Fruit fly (Drosophila melanogaster) whole organism, embryonic: ENCODE data around the gene CG7878.

Experiments used
- Antp ChIP-seq: fragments of 200-800 bp; sonication (Bioruptor generic); optimal IDR thresholded peaks from 3 replicates; lab custom pipeline; 2016; ENCODE audit warnings: missing biosample characterization, missing genetic modification characterization
- Awh ChIP-seq: fragments of 200-800 bp; sonication (Bioruptor generic); IDR thresholded peaks from 2 replicates; pipeline ENCODE4, ENCODE4 v1.3.6; 2022; ENCODE audit warnings: missing biosample characterization, missing genetic modification characterization
- CG10462 ChIP-seq: fragments of 200-800 bp; sonication (Bioruptor generic); optimal IDR thresholded peaks from 2 replicates; lab custom pipeline; 2016; ENCODE audit warnings: missing biosample characterization, missing genetic modification characterization
- CG10543 ChIP-seq: fragments of 200-800 bp; sonication (Bioruptor generic); optimal IDR thresholded peaks from 3 replicates; lab custom pipeline; 2017; ENCODE audit warnings: missing biosample characterization, mild to moderate bottlenecking, missing genetic modification characterization, moderate library complexity
- CG10979 ChIP-seq: fragments of 200-800 bp; sonication (Bioruptor generic); optimal IDR thresholded peaks from 2 replicates; lab custom pipeline; 2018; ENCODE audit warnings: missing biosample characterization, mild to moderate bottlenecking, missing genetic modification characterization, moderate library complexity
- CG11093 ChIP-seq: fragments of 200-800 bp; sonication (Bioruptor generic); IDR thresholded peaks from 3 replicates; pipeline ENCODE4 v1.3.6; 2022; ENCODE audit warnings: missing biosample characterization, missing genetic modification characterization
- CG11723 ChIP-seq: fragments of 200-800 bp; sonication (Bioruptor generic); optimal IDR thresholded peaks from 2 replicates; lab custom pipeline; 2017; ENCODE audit warnings: missing biosample characterization, mild to moderate bottlenecking, missing genetic modification characterization
- CG12104 ChIP-seq: fragments of 200-800 bp; sonication (Bioruptor generic); optimal IDR thresholded peaks from 3 replicates; lab custom pipeline; 2016; ENCODE audit warnings: missing biosample characterization, missing genetic modification characterization
- CG12744 ChIP-seq: fragments of 200-800 bp; sonication (Bioruptor generic); optimal IDR thresholded peaks from 2 replicates; lab custom pipeline; 2016; ENCODE audit warnings: missing biosample characterization, missing genetic modification characterization
- CG14710 ChIP-seq: fragments of 200-800 bp; sonication (Bioruptor generic); optimal IDR thresholded peaks from 3 replicates; lab custom pipeline; 2019; ENCODE audit warnings: missing biosample characterization, mild to moderate bottlenecking, missing genetic modification characterization, moderate library complexity
- CG1602 ChIP-seq: fragments of 200-800 bp; sonication (Bioruptor generic); optimal IDR thresholded peaks from 3 replicates; lab custom pipeline; 2016; ENCODE audit warnings: missing biosample characterization, missing genetic modification characterization
- CG16863 ChIP-seq: fragments of 200-800 bp; sonication (Bioruptor generic); optimal IDR thresholded peaks from 3 replicates; lab custom pipeline; 2016; ENCODE audit warnings: missing biosample characterization, missing genetic modification characterization
- CG30431 ChIP-seq: fragments of 200-800 bp; sonication (Bioruptor generic); optimal IDR thresholded peaks from 2 replicates; lab custom pipeline; 2017; ENCODE audit warnings: missing biosample characterization, missing genetic modification characterization
- CG3407 ChIP-seq: fragments of 200-800 bp; sonication (Bioruptor generic); optimal IDR thresholded peaks from 2 replicates; lab custom pipeline; 2018; ENCODE audit warnings: missing biosample characterization, mild to moderate bottlenecking, missing genetic modification characterization
- CG4730 ChIP-seq: fragments of 200-800 bp; sonication (Bioruptor generic); IDR thresholded peaks from 2 replicates; pipeline ENCODE4 v1.3.6; 2022; ENCODE audit warnings: missing biosample characterization, missing genetic modification characterization
- CG4854 ChIP-seq: fragments of 200-800 bp; sonication (Bioruptor generic); optimal IDR thresholded peaks from 2 replicates; lab custom pipeline; 2016; ENCODE audit warnings: missing biosample characterization, missing genetic modification characterization, inconsistent platforms
- CG6854 ChIP-seq: fragments of 200-800 bp; sonication (Bioruptor generic); optimal IDR thresholded peaks from 3 replicates; lab custom pipeline; 2017; ENCODE audit warnings: missing biosample characterization, mild to moderate bottlenecking, missing genetic modification characterization
- CG8281 ChIP-seq: fragments of 200-800 bp; sonication (Bioruptor generic); optimal IDR thresholded peaks from 2 replicates; lab custom pipeline; 2018; ENCODE audit warnings: missing biosample characterization, mild to moderate bottlenecking, missing genetic modification characterization, moderate library complexity
- CG8944 ChIP-seq: fragments of 200-800 bp; sonication (Bioruptor generic); optimal IDR thresholded peaks from 3 replicates; lab custom pipeline; 2016; ENCODE audit warnings: missing biosample characterization, missing genetic modification characterization
- Chrac-16 ChIP-seq: fragments of 200-800 bp; sonication (Bioruptor generic); optimal IDR thresholded peaks from 3 replicates; lab custom pipeline; 2016; ENCODE audit warnings: missing biosample characterization, missing genetic modification characterization
- CrebB ChIP-seq: fragments of 200-800 bp; sonication (Bioruptor generic); optimal IDR thresholded peaks from 3 replicates; lab custom pipeline; 2018; ENCODE audit warnings: missing biosample characterization, mild to moderate bottlenecking, missing genetic modification characterization
- D ChIP-seq, 2 experiments: fragments of 200-800 bp in 1 of 2; fragments of >200 bp in 1 of 2; sonication (Bioruptor generic) in 1 of 2; optimal IDR thresholded peaks; 2 replicates in 1 of 2; 3 replicates in 1 of 2; lab custom pipeline; 2017; ENCODE audit warnings: mild to moderate bottlenecking in 1 of 2, missing biosample characterization in 1 of 2, missing genetic modification characterization in 1 of 2, missing genetic modification reagents in 1 of 2
- Dbx ChIP-seq: fragments of 200-800 bp; sonication (Bioruptor generic); IDR thresholded peaks from 3 replicates; pipeline ENCODE4 v1.3.6; 2022; ENCODE audit warnings: missing biosample characterization, missing genetic modification characterization
- Dip3 ChIP-seq: fragments of 200-800 bp; sonication (Bioruptor generic); optimal IDR thresholded peaks from 3 replicates; lab custom pipeline; 2016; ENCODE audit warnings: missing biosample characterization, missing genetic modification characterization
- E2f1 ChIP-seq: fragments of 200-800 bp; sonication (Bioruptor generic); IDR thresholded peaks from 2 replicates; pipeline ENCODE4 v1.3.6; 2022; ENCODE audit warnings: missing biosample characterization, missing genetic modification characterization
- Eip74EF ChIP-seq, 2 experiments: fragments of 200-800 bp in 1 of 2; fragments of >200 bp in 1 of 2; sonication (Bioruptor generic) in 1 of 2; optimal IDR thresholded peaks; 2 replicates each; lab custom pipeline; 2017 to 2019; ENCODE audit warnings: missing biosample characterization in 2 of 2, missing genetic modification characterization in 2 of 2, mild to moderate bottlenecking in 1 of 2, moderate library complexity in 1 of 2
- Ets97D ChIP-seq: fragments of 200-800 bp; sonication (Bioruptor generic); optimal IDR thresholded peaks from 3 replicates; lab custom pipeline; 2016; ENCODE audit warnings: missing biosample characterization, missing genetic modification characterization
- Lpt ChIP-seq: fragments of >200 bp; optimal IDR thresholded peaks from 2 replicates; lab custom pipeline; 2018; ENCODE audit warnings: missing biosample characterization, missing genetic modification characterization
- MBD-R2 ChIP-seq: fragments of 200-800 bp; sonication (Bioruptor generic); IDR thresholded peaks from 2 replicates; pipeline ENCODE4 v1.3.6; 2022; ENCODE audit warnings: missing biosample characterization, missing genetic modification characterization
- MESR4 ChIP-seq: fragments of 200-800 bp; sonication (Bioruptor generic); optimal IDR thresholded peaks from 2 replicates; lab custom pipeline; 2018; ENCODE audit warnings: missing biosample characterization, mild to moderate bottlenecking, missing genetic modification characterization, moderate library complexity
- NC2β ChIP-seq: fragments of 200-800 bp; sonication (Bioruptor generic); optimal IDR thresholded peaks from 2 replicates; lab custom pipeline; 2016; ENCODE audit warnings: missing biosample characterization, missing genetic modification characterization
- Opbp ChIP-seq: fragments of 200-800 bp; sonication (Bioruptor generic); IDR thresholded peaks from 3 replicates; pipeline ENCODE4 v1.3.6; 2022; ENCODE audit warnings: missing biosample characterization, missing genetic modification characterization; ENCODE audit not compliant: partially characterized antibody
- Pdp1 ChIP-seq, 2 experiments: fragments of 200-800 bp; sonication (Bioruptor generic); optimal IDR thresholded peaks; 3 replicates each; lab custom pipeline; 2016; ENCODE audit warnings: missing biosample characterization in 2 of 2, missing genetic modification characterization in 2 of 2, mild to moderate bottlenecking in 1 of 2, moderate library complexity in 1 of 2
- Sin3A ChIP-seq: fragments of >200 bp; optimal IDR thresholded peaks from 2 replicates; lab custom pipeline; 2018
- Sox100B ChIP-seq: fragments of 200-800 bp; sonication (Bioruptor generic); optimal IDR thresholded peaks from 3 replicates; lab custom pipeline; 2018; ENCODE audit warnings: missing biosample characterization, mild to moderate bottlenecking, missing genetic modification characterization
- Spps ChIP-seq: fragments of 200-800 bp; sonication (Bioruptor generic); optimal IDR thresholded peaks from 2 replicates; lab custom pipeline; 2018; ENCODE audit warnings: missing biosample characterization, mild to moderate bottlenecking, missing genetic modification characterization
- bcd ChIP-seq: fragments of 200-800 bp; sonication (Bioruptor generic); optimal IDR thresholded peaks from 2 replicates; lab custom pipeline; 2017; ENCODE audit warnings: missing biosample characterization, mild to moderate bottlenecking, missing genetic modification characterization
- caup ChIP-seq: fragments of 200-800 bp; sonication (Bioruptor generic); optimal IDR thresholded peaks from 3 replicates; lab custom pipeline; 2017; ENCODE audit warnings: missing biosample characterization, mild to moderate bottlenecking, missing genetic modification characterization, moderate library complexity; ENCODE audit not compliant: severe bottlenecking
- dmrt99B ChIP-seq: fragments of 200-800 bp; sonication (Bioruptor generic); optimal IDR thresholded peaks from 2 replicates; lab custom pipeline; 2018; ENCODE audit warnings: missing biosample characterization, mild to moderate bottlenecking, missing genetic modification characterization, moderate library complexity
- fd64A ChIP-seq: fragments of 200-800 bp; sonication (Bioruptor generic); optimal IDR thresholded peaks from 3 replicates; lab custom pipeline; 2018; ENCODE audit warnings: missing biosample characterization, mild to moderate bottlenecking, missing genetic modification characterization
- gce ChIP-seq: fragments of 200-800 bp; sonication (Bioruptor generic); IDR thresholded peaks from 3 replicates; pipeline ENCODE4 v1.3.6; 2022; ENCODE audit warnings: missing biosample characterization, missing genetic modification characterization
- lab ChIP-seq: fragments of 200-800 bp; sonication (Bioruptor generic); optimal IDR thresholded peaks from 3 replicates; lab custom pipeline; 2017; ENCODE audit warnings: missing biosample characterization, missing genetic modification characterization, mild to moderate bottlenecking, moderate library complexity, missing genetic modification reagents
- lbe ChIP-seq: fragments of 200-800 bp; sonication (Bioruptor generic); optimal IDR thresholded peaks from 2 replicates; lab custom pipeline; 2016; ENCODE audit warnings: missing biosample characterization, mild to moderate bottlenecking, missing genetic modification characterization
- lilli ChIP-seq: fragments of 200-800 bp; sonication (Bioruptor generic); optimal IDR thresholded peaks from 3 replicates; lab custom pipeline; 2016; ENCODE audit warnings: missing biosample characterization, missing genetic modification characterization
- mam ChIP-seq: fragments of 200-800 bp; sonication (Bioruptor generic); optimal IDR thresholded peaks from 3 replicates; lab custom pipeline; 2016; ENCODE audit warnings: missing biosample characterization, missing genetic modification characterization
- pan ChIP-seq, 4 experiments: fragments of >200 bp in 3 of 4; fragments of 200-800 bp in 1 of 4; sonication (Bioruptor generic) in 1 of 4; optimal IDR thresholded peaks in 3 of 4; IDR thresholded peaks in 1 of 4; 2 replicates each; pipeline versions ENCODE4 v1.3.6 to Lab custom; 2017 to 2022; ENCODE audit warnings: missing biosample characterization in 2 of 4, missing genetic modification characterization in 2 of 4, mixed read lengths in 1 of 4
- pros ChIP-seq: fragments of 200-800 bp; sonication (Bioruptor generic); optimal IDR thresholded peaks from 3 replicates; lab custom pipeline; 2019; ENCODE audit warnings: missing biosample characterization, mild to moderate bottlenecking, missing genetic modification characterization, moderate library complexity
- psq ChIP-seq: fragments of 200-800 bp; sonication (Bioruptor generic); optimal IDR thresholded peaks from 2 replicates; lab custom pipeline; 2017; ENCODE audit warnings: missing biosample characterization, missing genetic modification characterization
- seq ChIP-seq: fragments of 200-800 bp; sonication (Bioruptor generic); IDR thresholded peaks from 2 replicates; pipeline ENCODE4 v1.3.6; 2022; ENCODE audit warnings: missing biosample characterization, missing genetic modification characterization
- tx ChIP-seq: fragments of 200-800 bp; sonication (Bioruptor generic); optimal IDR thresholded peaks from 2 replicates; lab custom pipeline; 2016; ENCODE audit warnings: missing biosample characterization, missing genetic modification characterization

Gene CG7878

dm6 chr3R:8105088-8105542 lies 17.4 kb upstream of the CG7878 start, which contains the start of gene puc (continued):
- TF ChIP-seq pan (optimal IDR thresholded peaks at IDR 0.05; lab: Kevin White, UChicago) (no peak), pan (GFP tag; optimal IDR thresholded peaks at IDR 0.05 in 1 of 2, IDR thresholded peaks at IDR 0.05 in 1 of 2) (no peak), CG12744 (GFP tag; lab: Kevin White, UChicago) (no peak), CG16863 (no peak), pros (GFP tag; lab: Kevin White, UChicago) (no peak), CG10543 (GFP tag; lab: Kevin White, UChicago) (peak; percentile 69), Antp (GFP tag; lab: Kevin White, UChicago) (no peak), CG6854 (peak; percentile 41), Sin3A (lab: Kevin White, UChicago) (no peak), CG8281 (tag; lab: Kevin White, UChicago) (peak; percentile 62), MESR4 (GFP tag; lab: Kevin White, UChicago) (peak; percentile 62), lab (peak; percentile 77), Spps (tag; lab: Kevin White, UChicago) (no peak), CG11723 (GFP tag; lab: Kevin White, UChicago) (no peak), gce (no peak), Sox100B (GFP tag; lab: Kevin White, UChicago) (no peak), E2f1 (no peak), CG4854 (peak; percentile 20), D (optimal IDR thresholded peaks at IDR 0.05; lab: Kevin White, UChicago) (no peak), D (GFP tag; optimal IDR thresholded peaks at IDR 0.05; lab: Kevin White, UChicago) (no peak), NC2β (GFP tag; lab: Kevin White, UChicago) (peak; percentile 61), mam (GFP tag; lab: Kevin White, UChicago) (peak; percentile 25), CrebB (peak; percentile 58), caup (GFP tag; lab: Kevin White, UChicago) (peak; percentile 68), CG8944 (GFP tag; lab: Kevin White, UChicago) (no peak), CG4730 (no peak), CG14710 (tag; lab: Kevin White, UChicago) (peak; percentile 59), tx (GFP tag; lab: Kevin White, UChicago) (no peak), Dip3 (GFP tag; lab: Kevin White, UChicago) (no peak), CG1602 (GFP tag; lab: Kevin White, UChicago) (no peak), fd64A (GFP tag; lab: Kevin White, UChicago) (no peak), CG10462 (GFP tag; lab: Kevin White, UChicago) (no peak), CG11093 (GFP tag; lab: Robert Waterston, UW) (no peak), MBD-R2 (GFP tag; lab: Robert Waterston, UW) (no peak), seq (GFP tag; lab: Robert Waterston, UW) (no peak), Pdp1 (GFP tag; optimal IDR thresholded peaks at IDR 0.05; lab: Kevin White, UChicago) (peak; percentile 13 to 62), CG10979 (peak; percentile 26), Lpt (GFP tag; lab: Kevin White, UChicago) (no peak), CG30431 (GFP tag; lab: Kevin White, UChicago) (no peak), CG12104 (GFP tag; lab: Kevin White, UChicago) (no peak), lilli (peak; percentile 44), CG3407 (GFP tag; lab: Kevin White, UChicago) (no peak), Dbx (GFP tag; lab: Robert Waterston, UW) (no peak), Awh (GFP tag; lab: Robert Waterston, UW) (no peak), lbe (GFP tag; lab: Kevin White, UChicago) (no peak), dmrt99B (tag; lab: Kevin White, UChicago) (peak; percentile 17), bcd (no peak), psq (GFP tag; lab: Kevin White, UChicago) (peak; percentile 93), Chrac-16 (GFP tag; lab: Kevin White, UChicago) (no peak), Eip74EF (GFP tag; optimal IDR thresholded peaks at IDR 0.05; lab: Kevin White, UChicago) (peak in 1 of 2 experiments; percentile 35), Opbp (no peak), Ets97D (peak; percentile 22)
